Fruit fly (Drosophila melanogaster): ENCODE data around the gene CG18135.

CG18135 gene

DNA sequence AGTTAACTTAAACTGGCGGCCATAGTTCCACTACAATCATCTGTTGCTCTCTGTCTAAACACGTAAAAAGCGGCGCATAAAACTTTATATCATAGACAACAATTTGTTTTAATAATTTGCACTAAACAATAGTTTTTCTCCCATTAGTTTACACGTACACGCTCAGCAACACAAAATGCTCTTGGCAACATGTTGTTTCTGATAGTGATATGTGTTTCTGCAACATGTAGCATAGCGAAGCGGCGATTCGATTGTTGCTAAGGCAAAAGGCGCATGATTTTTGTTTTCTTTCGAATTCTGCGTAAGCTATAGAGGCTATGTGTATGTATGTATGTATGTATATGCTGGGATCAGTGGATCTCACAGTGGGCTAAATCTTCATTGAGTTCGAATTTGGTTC lies 6.0 kb upstream of the CG18135 start:
- no peak for TF ChIP-seq CTCF (optimal IDR thresholded peaks at IDR 0.05)
- TF ChIP-seq CG8478 (optimal IDR thresholded peaks at IDR 0.05): no peak

DNA sequence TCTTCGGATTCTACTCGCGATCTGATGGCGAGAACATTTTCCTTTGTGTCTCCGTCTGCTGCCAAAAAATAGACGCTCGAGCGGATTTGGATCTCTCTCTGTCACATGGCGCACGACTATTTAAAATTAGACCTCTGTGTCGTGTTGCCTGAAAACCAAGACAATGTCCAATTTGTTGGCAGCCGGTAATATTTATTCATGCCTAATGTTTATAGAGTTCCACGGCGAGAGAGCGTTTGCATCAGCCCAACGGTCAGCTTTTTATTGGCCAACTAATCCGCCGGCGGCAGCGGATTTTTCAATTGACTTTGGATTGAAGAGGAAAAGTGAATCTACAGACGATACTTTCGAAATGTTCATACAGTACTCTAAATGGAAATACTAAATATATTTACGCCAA lies 5.1 kb upstream of the CG18135 start, which contains the start of gene SmydA-2:
SmydA-2 (minus strand) TSS at position 33 of the 400 bp plus-strand sequence.
- TF ChIP-seq CG8478 (optimal IDR thresholded peaks at IDR 0.05) (no peak), CTCF (optimal IDR thresholded peaks at IDR 0.05) (no peak)

DNA sequence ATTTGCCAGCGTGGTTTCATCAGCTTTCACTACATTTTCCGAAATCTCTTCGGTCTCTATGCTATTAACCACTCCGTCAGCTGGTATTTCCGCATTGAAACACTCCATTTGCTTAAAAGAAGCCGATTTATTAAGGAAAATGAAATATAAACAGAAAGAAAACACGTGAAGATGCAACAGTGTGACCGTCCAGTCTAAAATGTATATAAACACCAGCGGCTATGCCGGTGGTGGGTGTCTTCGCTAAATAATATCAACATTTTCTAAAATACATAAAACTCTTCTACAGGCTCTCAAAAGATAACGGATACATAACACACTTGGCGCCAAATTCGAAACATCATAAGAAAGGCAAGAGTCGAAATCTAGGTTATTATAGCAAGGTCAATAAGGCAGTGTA lies 2.3 kb upstream of the CG18135 start, which contains the start of gene CG3808:
CG3808 (minus strand) TSS at position 196 of the 400 bp plus-strand sequence.
- TF ChIP-seq CTCF (optimal IDR thresholded peaks at IDR 0.05) (peak; percentile 29 to 45), CG8478 (optimal IDR thresholded peaks at IDR 0.05) (no peak)

DNA sequence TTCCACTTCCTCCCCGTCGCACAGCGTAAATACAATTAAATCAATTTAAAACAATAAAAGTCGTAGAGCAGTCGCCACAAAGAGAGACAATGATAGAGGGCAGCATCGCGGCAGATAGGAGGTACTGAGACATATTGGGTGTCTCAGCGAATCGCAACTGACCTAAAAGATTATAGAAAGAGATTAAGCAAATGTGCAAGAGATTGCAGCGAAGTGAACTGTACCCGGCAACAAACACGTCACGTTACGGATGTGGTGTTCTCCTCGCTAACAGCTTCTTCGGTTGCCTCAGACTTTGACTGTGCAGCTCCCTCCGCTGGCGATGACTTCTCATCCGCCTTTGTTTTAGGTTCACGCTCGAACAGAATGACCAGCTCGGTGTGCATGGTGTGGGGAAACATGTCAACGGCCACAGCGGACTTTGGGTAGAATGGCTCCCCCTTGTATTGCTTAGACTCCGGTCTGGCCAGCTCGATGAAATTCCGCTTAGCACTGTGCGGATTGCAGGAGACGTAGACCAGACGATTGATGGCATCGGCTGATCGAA lies 274 bp upstream of the CG18135 start:
- TF ChIP-seq CG8478 (optimal IDR thresholded peaks at IDR 0.05): no peak
- no peak for TF ChIP-seq CTCF (optimal IDR thresholded peaks at IDR 0.05)

DNA sequence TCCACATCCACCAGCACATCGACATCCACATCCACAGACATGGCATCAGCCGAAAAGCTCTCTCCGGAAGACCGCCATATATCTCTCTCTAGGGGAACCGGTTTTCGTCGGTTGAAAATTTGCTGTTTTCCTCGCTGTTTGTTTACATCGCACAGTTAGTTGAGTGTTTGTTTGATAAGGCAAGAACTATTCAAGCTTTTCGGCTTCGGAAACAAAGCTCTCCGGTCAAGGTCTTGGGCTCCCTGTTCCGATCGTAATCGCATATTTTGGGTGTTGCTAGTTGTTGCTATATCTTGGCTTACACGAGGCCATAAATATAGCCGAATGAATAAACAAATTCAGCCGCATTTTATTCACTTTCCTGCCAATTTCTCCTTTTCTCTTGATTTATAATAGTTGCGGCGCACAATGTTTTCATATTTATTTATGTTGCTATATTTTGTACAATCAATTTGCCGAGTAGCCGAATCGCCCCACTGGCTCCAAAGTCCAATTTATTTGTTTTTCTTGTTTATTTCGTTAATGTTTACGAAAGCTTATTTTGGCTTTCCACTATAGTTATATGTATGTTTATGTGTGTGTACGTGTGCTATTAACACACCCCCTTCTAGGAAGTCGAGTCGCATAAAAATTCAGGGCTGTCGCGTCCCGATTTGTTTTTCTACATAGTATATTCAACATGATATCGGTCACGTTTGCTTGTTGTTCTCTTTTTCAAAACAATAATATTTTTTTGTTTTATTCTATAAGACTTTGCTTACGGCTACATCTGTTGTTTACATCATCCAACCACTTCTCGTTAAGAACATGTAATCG lies 1.1 kb downstream of the CG18135 start:
- TF ChIP-seq CG8478 (optimal IDR thresholded peaks at IDR 0.05) (no peak), CTCF (optimal IDR thresholded peaks at IDR 0.05) (no peak)

DNA sequence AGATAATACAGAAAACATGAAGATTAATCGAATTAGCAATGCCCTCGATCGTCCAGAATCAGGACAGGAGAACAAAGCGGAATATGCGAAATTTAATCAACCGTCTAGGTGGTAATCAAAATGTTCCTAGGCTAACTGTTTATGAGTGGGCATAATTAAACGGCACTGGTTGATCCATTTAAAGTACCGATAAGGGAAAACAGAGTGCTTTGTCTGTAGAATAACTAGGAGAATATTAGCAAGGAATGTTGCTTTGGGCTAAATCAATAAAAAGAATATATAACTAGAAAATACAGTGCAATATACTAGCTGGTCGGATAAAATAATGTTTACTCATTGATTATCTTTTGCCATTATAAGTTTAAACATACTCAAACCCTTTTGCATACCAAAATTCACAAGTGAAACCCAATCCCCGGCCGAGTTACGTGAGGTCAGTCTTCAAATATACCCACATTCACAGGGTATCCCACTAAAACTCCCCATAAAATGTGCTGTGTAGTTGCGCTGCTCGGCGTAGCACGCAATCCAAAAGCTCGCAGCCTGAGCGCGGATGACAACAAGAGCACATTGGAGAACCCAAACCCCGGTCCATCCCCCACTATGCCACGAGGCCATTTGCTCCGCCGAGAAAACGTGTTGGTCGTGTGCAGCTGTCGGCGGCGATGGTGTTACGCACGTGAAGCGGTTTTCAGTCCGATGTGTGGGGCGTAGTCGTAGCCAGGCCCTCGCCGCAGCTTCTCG lies 1.9 kb downstream of the CG18135 start:
- TF ChIP-seq CTCF (optimal IDR thresholded peaks at IDR 0.05) (no peak), CG8478 (optimal IDR thresholded peaks at IDR 0.05) (no peak)

DNA sequence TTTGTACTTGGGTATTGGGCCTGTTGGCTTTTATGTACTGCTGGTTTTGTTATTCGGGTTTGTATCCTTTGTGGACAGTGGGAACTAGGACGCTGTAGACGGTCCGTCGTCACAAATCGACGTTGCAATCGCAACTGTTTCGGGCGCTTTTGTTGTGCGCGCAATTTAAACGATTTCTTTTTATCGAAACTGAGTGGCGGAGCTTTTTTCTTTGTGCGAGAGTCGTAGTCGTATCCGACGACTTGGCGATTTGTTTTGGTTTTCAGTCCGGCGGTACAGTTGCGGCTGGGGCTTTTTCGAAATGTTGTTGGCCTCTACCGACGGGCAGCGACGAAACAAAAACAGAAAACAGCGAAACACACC lies 2.4 kb downstream of the CG18135 start:
- TF ChIP-seq CG8478 (optimal IDR thresholded peaks at IDR 0.05): no peak
- no peak for TF ChIP-seq CTCF (optimal IDR thresholded peaks at IDR 0.05)

DNA sequence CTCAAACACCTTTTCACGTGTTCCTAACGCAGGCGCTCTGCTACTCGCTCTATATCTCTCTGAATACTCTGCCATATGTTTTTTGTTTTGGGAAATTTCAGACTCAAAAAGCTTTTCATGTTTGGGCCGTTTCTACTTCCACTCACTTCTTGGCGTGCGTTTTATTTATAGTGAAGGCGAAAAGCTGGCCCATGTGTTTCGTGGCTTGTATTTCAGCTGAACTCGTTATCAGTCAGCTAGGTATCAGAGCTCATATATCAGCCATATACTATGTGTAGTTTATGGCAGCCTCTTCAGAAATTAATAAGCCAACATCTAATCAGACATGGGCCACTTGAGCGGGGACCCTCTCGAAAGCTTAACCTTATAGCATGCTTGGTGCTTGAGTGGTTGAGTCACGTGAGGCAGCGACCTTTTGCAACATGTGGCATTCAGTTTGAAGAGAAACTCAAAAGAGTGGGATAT lies 3.5 kb downstream of the CG18135 start:
- TF ChIP-seq CTCF (optimal IDR thresholded peaks at IDR 0.05): no peak
- TF ChIP-seq CG8478 (optimal IDR thresholded peaks at IDR 0.05): no peak

DNA sequence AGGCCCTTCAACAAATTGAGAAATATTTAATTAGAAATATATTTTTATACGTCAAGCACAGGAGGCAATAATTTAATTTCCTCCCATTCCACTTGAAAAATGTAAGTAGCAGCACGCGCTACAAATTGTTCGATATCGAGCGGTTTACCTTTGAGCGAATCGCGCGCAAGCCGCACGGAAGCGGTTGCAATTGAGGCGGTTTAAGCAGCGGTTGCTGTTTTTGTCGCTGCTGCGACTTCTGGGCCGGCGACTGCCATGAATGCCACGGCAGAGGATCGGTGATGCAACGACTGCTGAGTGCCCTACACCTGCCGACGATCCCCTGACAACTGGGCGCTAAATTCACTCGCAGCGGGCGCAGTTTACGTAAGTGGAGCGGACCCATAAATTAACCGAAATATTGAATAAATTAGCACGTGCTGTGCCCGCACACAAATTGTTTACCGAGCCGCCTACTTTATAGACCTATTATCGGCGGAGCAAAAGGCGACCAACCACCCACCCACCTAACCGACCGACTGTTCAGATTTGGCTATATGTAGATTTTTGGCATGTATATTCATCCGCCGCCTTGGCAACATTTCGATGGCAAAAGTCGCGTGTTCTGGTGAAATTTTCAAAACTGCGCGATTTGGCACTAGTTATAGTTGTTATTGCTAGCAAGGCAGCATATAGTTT lies 4.4 kb downstream of the CG18135 start:
- TF ChIP-seq CTCF (optimal IDR thresholded peaks at IDR 0.05): no peak
- no peak for TF ChIP-seq CG8478 (optimal IDR thresholded peaks at IDR 0.05)

DNA sequence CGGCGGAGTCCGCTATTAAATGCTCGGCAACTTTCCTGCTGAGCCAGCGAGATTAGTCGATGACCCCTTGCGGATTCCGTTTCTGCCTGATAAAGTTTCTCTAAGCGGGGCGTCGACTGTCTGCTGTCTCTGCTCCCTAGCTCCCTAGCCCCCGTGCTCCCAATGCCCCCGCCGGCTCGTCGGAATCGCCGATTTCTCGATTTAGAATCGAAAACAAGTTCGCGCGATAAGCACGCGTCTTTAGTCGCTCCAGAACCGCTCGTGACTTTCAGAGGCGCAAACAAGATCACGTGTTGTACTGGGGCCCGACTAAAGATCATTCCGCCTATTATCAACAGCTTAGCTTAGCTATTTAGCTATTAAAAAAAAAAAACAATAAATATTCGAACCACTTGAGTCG lies 5.3 kb downstream of the CG18135 start:
- no peak for TF ChIP-seq CG8478 (optimal IDR thresholded peaks at IDR 0.05)
- no peak for TF ChIP-seq CTCF (optimal IDR thresholded peaks at IDR 0.05)

DNA sequence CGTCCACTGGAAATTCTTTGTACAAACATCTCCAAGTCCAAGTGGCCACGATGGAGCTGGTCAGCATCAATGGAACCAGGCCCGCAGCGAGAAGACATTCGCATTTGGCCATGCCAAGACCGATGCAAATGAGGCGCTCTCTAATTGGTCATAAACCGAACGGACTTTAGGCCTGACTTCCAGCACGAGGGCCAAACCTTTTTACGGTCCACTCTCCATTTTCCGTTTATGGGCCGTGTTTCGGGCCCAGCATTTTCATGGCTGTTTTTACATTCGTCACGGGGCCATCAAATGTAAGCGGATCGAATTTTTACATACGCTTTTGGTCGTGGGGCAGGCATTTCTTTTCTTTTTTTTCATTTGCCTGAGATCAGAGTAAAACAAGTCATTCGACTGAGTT lies 8.5 kb downstream of the CG18135 start, which contains the start of gene CG34256:
CG34256 (minus strand) TSS at position 205 of the 400 bp plus-strand sequence.
- no peak for TF ChIP-seq CG8478 (optimal IDR thresholded peaks at IDR 0.05)
- TF ChIP-seq CTCF (optimal IDR thresholded peaks at IDR 0.05): no peak

DNA sequence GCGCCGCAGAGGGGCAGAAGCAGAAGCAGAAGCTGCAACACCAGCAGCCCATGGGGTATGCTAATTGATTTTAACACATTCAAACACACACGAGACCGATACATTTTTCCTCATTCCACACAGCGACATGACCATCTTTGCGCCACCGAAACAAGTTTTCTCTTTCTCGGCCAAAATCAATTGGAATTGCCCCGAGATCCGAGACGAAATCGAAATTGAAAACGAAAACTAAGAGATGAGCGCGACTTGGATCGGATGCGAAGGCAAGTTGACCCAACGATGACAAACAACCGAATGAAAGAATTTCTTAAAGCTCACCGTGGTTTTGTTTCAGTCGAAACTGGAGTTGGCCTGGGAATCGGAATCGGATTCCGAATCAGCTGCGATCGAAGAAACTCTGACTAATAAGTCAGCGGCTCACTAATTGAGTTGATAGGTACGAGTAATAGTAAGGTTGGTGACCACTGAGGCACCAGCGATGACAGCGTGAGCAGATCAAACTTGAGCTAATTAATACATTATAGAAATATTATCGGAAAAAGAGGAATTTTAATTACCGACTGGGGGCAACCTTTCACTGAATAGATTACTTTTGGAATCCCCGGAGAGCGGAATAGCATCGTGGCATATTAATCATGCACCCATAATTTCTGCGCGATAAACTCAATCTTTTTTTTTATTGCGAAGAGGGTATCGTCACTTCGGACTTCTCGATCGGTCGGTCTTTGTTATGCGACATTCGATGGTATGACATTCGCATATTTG lies 9.8 kb downstream of the CG18135 start, which contains the start of gene CG11619:
CG11619 (minus strand) TSS at position 269 of the 765 bp plus-strand sequence.
- TF ChIP-seq CG8478 (optimal IDR thresholded peaks at IDR 0.05) (no peak), CTCF (optimal IDR thresholded peaks at IDR 0.05) (no peak)

DNA sequence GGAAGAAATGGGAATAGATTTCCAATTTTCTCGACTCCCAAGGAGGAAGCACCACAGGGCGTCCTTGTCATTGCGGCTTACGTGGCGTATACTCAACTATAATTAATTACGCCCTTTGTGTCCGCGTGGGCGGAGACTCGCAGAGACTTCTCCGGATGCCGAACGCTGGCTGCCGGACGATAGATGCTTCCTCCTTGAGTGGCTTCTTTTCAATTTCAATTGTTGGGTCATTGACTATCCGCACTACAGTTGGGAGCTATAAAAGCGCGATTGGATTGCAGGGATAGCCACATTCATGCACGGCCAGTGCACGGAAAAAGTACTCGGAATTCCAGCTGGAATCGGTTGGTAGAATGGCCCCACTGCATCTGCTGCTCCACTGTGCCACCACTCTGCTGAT lies 13.4 kb downstream of the CG18135 start, which contains the start of gene CG14075:
CG14075 (plus strand) TSS at position 301 of the 400 bp plus-strand sequence.
- TF ChIP-seq CTCF (optimal IDR thresholded peaks at IDR 0.05) (no peak), CG8478 (optimal IDR thresholded peaks at IDR 0.05) (no peak)

DNA sequence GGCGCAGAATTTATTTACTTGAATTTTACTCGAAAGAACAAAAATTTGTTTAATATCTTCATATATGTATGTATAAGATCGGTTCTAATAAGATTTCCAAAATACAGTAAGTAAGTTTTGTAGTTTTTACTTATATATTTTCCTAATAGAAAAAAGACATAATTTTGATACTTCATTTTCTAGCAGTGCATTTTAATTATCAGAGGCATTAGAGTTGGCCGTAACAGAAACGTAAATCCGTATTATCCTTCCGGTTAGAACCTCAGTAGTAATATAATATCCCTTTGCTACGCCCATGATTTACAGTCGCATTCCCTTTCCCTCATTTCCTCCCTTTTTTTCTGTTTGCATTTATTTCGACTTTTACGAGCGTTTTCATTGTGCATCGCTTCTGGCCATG lies 21.4 kb downstream of the CG18135 start:
- TF ChIP-seq CTCF (optimal IDR thresholded peaks at IDR 0.05) (no peak), CG8478 (optimal IDR thresholded peaks at IDR 0.05) (no peak)

All from S2 (cell line).